Fruit fly (Drosophila melanogaster): Measurements from ENCODE around the gene Ugt37E1.

Gene Ugt37E1

DNA sequence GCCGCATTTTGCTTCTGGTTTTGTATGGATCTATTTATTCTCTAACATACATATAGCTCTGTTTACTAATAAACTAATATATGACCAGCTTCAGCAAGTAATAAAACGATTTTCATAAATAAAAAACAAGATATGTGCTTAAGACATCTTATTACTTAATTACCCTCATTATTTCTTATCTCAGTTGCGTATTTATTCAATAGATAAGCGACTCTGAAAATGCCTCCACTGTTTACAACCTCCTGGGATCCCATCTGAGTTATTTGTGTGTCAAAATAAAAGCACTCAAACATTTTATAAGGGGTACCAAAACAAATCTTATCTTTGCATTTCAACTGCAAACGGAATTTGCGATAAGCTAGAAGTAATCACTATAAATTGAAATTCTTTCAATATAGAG lies 23.3 kb downstream of the Ugt37E1 start (continued):
- TF ChIP-seq Elba2 (GFP tag; optimal IDR thresholded peaks at IDR 0.05) (no peak), CG10543 (GFP tag; optimal IDR thresholded peaks at IDR 0.05) (peak; percentile 52), PHDP (tag; optimal IDR thresholded peaks at IDR 0.05) (peak; percentile 74), tgo (GFP tag; IDR thresholded peaks at IDR 0.05) (no peak), CG5245 (GFP tag; optimal IDR thresholded peaks at IDR 0.05) (no peak), zf30C (GFP tag; optimal IDR thresholded peaks at IDR 0.05) (no peak), CG4854 (GFP tag; optimal IDR thresholded peaks at IDR 0.05) (no peak), ash1 (GFP tag; optimal IDR thresholded peaks at IDR 0.05) (no peak), lilli (GFP tag; optimal IDR thresholded peaks at IDR 0.05) (no peak), ttk (GFP tag; IDR thresholded peaks at IDR 0.05) (no peak), CG10209 (GFP tag; optimal IDR thresholded peaks at IDR 0.05) (no peak), D (optimal IDR thresholded peaks at IDR 0.05) (no peak), D (GFP tag; optimal IDR thresholded peaks at IDR 0.05) (no peak), CG2116 (GFP tag; optimal IDR thresholded peaks at IDR 0.05) (no peak), CG9797 (GFP tag; optimal IDR thresholded peaks at IDR 0.05) (no peak), CG9932 (GFP tag; IDR thresholded peaks at IDR 0.05) (no peak), CG32532 (GFP tag; IDR thresholded peaks at IDR 0.05) (no peak), al (GFP tag; IDR thresholded peaks at IDR 0.05) (no peak), bigmax (GFP tag; optimal IDR thresholded peaks at IDR 0.05) (no peak), CG30403 (GFP tag; optimal IDR thresholded peaks at IDR 0.05) (no peak), CG3838 (GFP tag; optimal IDR thresholded peaks at IDR 0.05) (no peak), Camta (GFP tag; optimal IDR thresholded peaks at IDR 0.05) (no peak), crp (GFP tag; optimal IDR thresholded peaks at IDR 0.05) (no peak), CG16863 (GFP tag; optimal IDR thresholded peaks at IDR 0.05) (no peak), CG11504 (tag; optimal IDR thresholded peaks at IDR 0.05) (no peak), wek (GFP tag; optimal IDR thresholded peaks at IDR 0.05) (no peak), CG7963 (GFP tag; IDR thresholded peaks at IDR 0.05; ENCODE audit: partially characterized antibody) (no peak), dysf (GFP tag; IDR thresholded peaks at IDR 0.05) (no peak), CG10565 (GFP tag; optimal IDR thresholded peaks at IDR 0.05) (no peak), CG1832 (GFP tag; optimal IDR thresholded peaks at IDR 0.05) (no peak), CkIIα-i1 (GFP tag; IDR thresholded peaks at IDR 0.05) (no peak), CG16779 (GFP tag; IDR thresholded peaks at IDR 0.05) (no peak), CG4328 (GFP tag; optimal IDR thresholded peaks at IDR 0.05) (no peak), CG7839 (tag; optimal IDR thresholded peaks at IDR 0.05) (no peak), Ada2b (GFP tag; IDR thresholded peaks at IDR 0.05) (no peak), zen2 (GFP tag; IDR thresholded peaks at IDR 0.05; ENCODE audit: partially characterized antibody) (no peak), CG11696 (GFP tag; IDR thresholded peaks at IDR 0.05) (no peak), CG17328 (GFP tag; IDR thresholded peaks at IDR 0.05) (no peak), dati (GFP tag; IDR thresholded peaks at IDR 0.05) (no peak), Nf-YB (GFP tag; optimal IDR thresholded peaks at IDR 0.05) (peak; percentile 36), CG31388 (GFP tag; optimal IDR thresholded peaks at IDR 0.05) (no peak), CG2120 (GFP tag; optimal IDR thresholded peaks at IDR 0.05) (no peak), Dll (GFP tag; IDR thresholded peaks at IDR 0.05; ENCODE audit: partially characterized antibody) (no peak), org-1 (GFP tag; optimal IDR thresholded peaks at IDR 0.05) (no peak), D19B (GFP tag; optimal IDR thresholded peaks at IDR 0.05) (no peak), CG1603 (tag; optimal IDR thresholded peaks at IDR 0.05) (no peak), her (GFP tag; optimal IDR thresholded peaks at IDR 0.05) (no peak), odd (GFP tag; optimal IDR thresholded peaks at IDR 0.05) (peak; percentile 62), tin (GFP tag; optimal IDR thresholded peaks at IDR 0.05) (no peak), CG32767 (GFP tag; IDR thresholded peaks at IDR 0.05) (no peak), CG6765 (GFP tag; optimal IDR thresholded peaks at IDR 0.05) (peak; percentile 51), CG7271 (tag; optimal IDR thresholded peaks at IDR 0.05) (no peak)

Data from whole organism, embryonic.